Worm (Caenorhabditis elegans): ENCODE data around the gene hot-2.
A peak's percentile ranks its signal among the peaks of the same experiment; 100 is the strongest.

Gene hot-2

ce11 chrV:19136206-19136605 lies 38.4 kb upstream of the hot-2 start, which contains the start of gene Y39B6A.9:
Gene Y39B6A.9, plus strand, starts transcription at chrV:19136506.
- TF ChIP-seq mef-2 (tag; optimal IDR thresholded peaks at IDR 0.05) (no peak), lir-3 (tag; optimal IDR thresholded peaks at IDR 0.05; ENCODE audit: poor library complexity) (no peak), alr-1 (tag; optimal IDR thresholded peaks at IDR 0.05; ENCODE audit: borderline replicate concordance) (no peak), Y116A8C.19 (tag; optimal IDR thresholded peaks at IDR 0.05; ENCODE audit: borderline replicate concordance) (no peak), isw-1 (GFP tag; IDR thresholded peaks at IDR 0.05) (no peak), aly-2 (tag; optimal IDR thresholded peaks at IDR 0.05) (no peak), tlp-1 (tag; optimal IDR thresholded peaks at IDR 0.05) (no peak), ama-1 (optimal IDR thresholded peaks at IDR 0.05) (no peak), pag-3 (tag; optimal IDR thresholded peaks at IDR 0.05; ENCODE audit: borderline replicate concordance, insufficient read depth) (no peak), xbp-1 (tag; optimal IDR thresholded peaks at IDR 0.05) (no peak), fkh-10 (GFP tag; optimal IDR thresholded peaks at IDR 0.05) (no peak), hpl-2 (GFP tag; optimal IDR thresholded peaks at IDR 0.05) (no peak), unc-30 (tag; optimal IDR thresholded peaks at IDR 0.05) (no peak), nhr-237 (tag; optimal IDR thresholded peaks at IDR 0.05) (no peak), lin-15B (tag; optimal IDR thresholded peaks at IDR 0.05) (no peak), elt-2 (tag; optimal IDR thresholded peaks at IDR 0.05) (no peak), ceh-88 (GFP tag; IDR thresholded peaks at IDR 0.05) (no peak)

DNA sequence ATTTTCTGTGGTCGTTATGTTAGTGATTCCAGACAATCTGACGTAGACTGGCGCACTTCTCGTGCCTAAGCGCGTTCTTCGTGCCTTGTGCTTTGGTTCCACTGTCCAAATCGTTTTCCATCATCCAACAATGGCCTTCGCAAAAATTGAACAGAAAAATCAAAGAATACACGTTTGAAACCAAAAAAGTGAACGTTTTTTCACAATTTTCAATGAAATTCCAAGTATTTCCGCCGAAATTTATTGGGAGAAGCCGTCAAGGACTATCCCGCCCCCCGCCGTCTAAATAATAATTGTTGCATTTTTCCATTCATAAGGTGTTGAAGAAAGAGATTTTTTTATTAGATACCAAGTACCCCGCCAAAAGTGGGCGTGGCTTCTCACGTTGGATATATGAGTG lies 34.1 kb upstream of the hot-2 start, which contains the start of gene cpg-23:
Gene cpg-23, plus strand, starts transcription at position 301 of the 400 bp plus-strand sequence.
- TF ChIP-seq F16B12.6 (tag; optimal IDR thresholded peaks at IDR 0.05) (no peak), ceh-90 (tag; optimal IDR thresholded peaks at IDR 0.05) (no peak), nhr-85 (tag) (no peak), sup-37 (GFP tag; optimal IDR thresholded peaks at IDR 0.05) (no peak), elt-3 (tag; optimal IDR thresholded peaks at IDR 0.05) (no peak), unc-62 (GFP tag; optimal IDR thresholded peaks at IDR 0.05) (no peak), nhr-84 (tag; optimal IDR thresholded peaks at IDR 0.05) (no peak), rnt-1 (tag; optimal IDR thresholded peaks at IDR 0.05) (no peak), nhr-90 (tag; optimal IDR thresholded peaks at IDR 0.05; ENCODE audit: poor library complexity) (no peak), fos-1 (tag; optimal IDR thresholded peaks at IDR 0.05) (no peak)

- TF ChIP-seq snpc-4 (tag; optimal IDR thresholded peaks at IDR 0.05) (no peak), efl-1 (optimal IDR thresholded peaks at IDR 0.05) (no peak), efl-1 (GFP tag; optimal IDR thresholded peaks at IDR 0.05 in 1 of 2) (peak in 1 of 2 experiments; percentile 45), nhr-11 (tag; optimal IDR thresholded peaks at IDR 0.05) (no peak), alr-1 (tag; optimal IDR thresholded peaks at IDR 0.05; ENCODE audit: borderline replicate concordance) (no peak), nhr-20 (tag; optimal IDR thresholded peaks at IDR 0.05) (no peak), pag-3 (tag; optimal IDR thresholded peaks at IDR 0.05; ENCODE audit: borderline replicate concordance, insufficient read depth) (no peak), aha-1 (tag; optimal IDR thresholded peaks at IDR 0.05) (no peak), isw-1 (GFP tag; IDR thresholded peaks at IDR 0.05) (no peak), nhr-90 (tag; optimal IDR thresholded peaks at IDR 0.05; ENCODE audit: poor library complexity) (no peak), pqm-1 (tag; optimal IDR thresholded peaks at IDR 0.05) (no peak), dsc-1 (tag; optimal IDR thresholded peaks at IDR 0.05) (no peak), nhr-19 (GFP tag; conservative IDR thresholded peaks at IDR 0.05) (peak; percentile 28), nhr-71 (tag; optimal IDR thresholded peaks at IDR 0.05) (no peak), grh-1 (GFP tag; IDR thresholded peaks at IDR 0.05) (no peak), lin-35 (GFP tag; optimal IDR thresholded peaks at IDR 0.05) (peak in 1 of 2 experiments; percentile 13), tlp-1 (tag; optimal IDR thresholded peaks at IDR 0.05) (no peak), ces-1 (GFP tag; optimal IDR thresholded peaks at IDR 0.05) (no peak), F16B12.6 (tag; optimal IDR thresholded peaks at IDR 0.05) (no peak), ceh-82 (tag; optimal IDR thresholded peaks at IDR 0.05) (no peak), nhr-77 (tag; optimal IDR thresholded peaks at IDR 0.05) (no peak), tbx-2 (tag; optimal IDR thresholded peaks at IDR 0.05) (no peak), nhr-47 (tag; optimal IDR thresholded peaks at IDR 0.05) (peak; percentile 2), pax-3 (tag; optimal IDR thresholded peaks at IDR 0.05) (no peak), sox-4 (tag; optimal IDR thresholded peaks at IDR 0.05) (no peak), elt-2 (tag; optimal IDR thresholded peaks at IDR 0.05) (no peak), lin-13 (GFP tag; optimal IDR thresholded peaks at IDR 0.05) (no peak), snu-23 (GFP tag; optimal IDR thresholded peaks at IDR 0.05) (no peak), lin-15B (tag; optimal IDR thresholded peaks at IDR 0.05) (no peak), vab-15 (tag; optimal IDR thresholded peaks at IDR 0.05) (no peak), unc-130 (tag; optimal IDR thresholded peaks at IDR 0.05) (no peak), jun-1 (tag; optimal IDR thresholded peaks at IDR 0.05) (no peak)
These were observed 32.0 kb upstream of the hot-2 start for ce11 chrV:19142595-19142994.
